Worm (Caenorhabditis elegans) whole organism, L2 larva: ENCODE data around the gene srtx-1.

Experiments
- C34F6.9 ChIP-seq: fragments of 150-350 bp; optimal IDR thresholded peaks from 2 replicates; lab custom pipeline; 2014; ENCODE audit warnings: missing biosample characterization, missing genetic modification characterization
- F13H6.1 ChIP-seq: sonication (generic microtip); optimal IDR thresholded peaks from 2 replicates; lab custom pipeline; 2016; ENCODE audit warnings: missing genetic modification characterization, missing compliant biosample characterization
- R02D3.7 ChIP-seq: fragments of 150-350 bp; optimal IDR thresholded peaks from 2 replicates; lab custom pipeline; 2014; ENCODE audit warnings: missing biosample characterization, missing genetic modification characterization
- ZK546.5 ChIP-seq: sonication (generic microtip); optimal IDR thresholded peaks from 2 replicates; lab custom pipeline; 2017; ENCODE audit warnings: missing biosample characterization, missing genetic modification characterization
- alr-1 ChIP-seq: fragments of 150-350 bp; optimal IDR thresholded peaks from 2 replicates; lab custom pipeline; 2014; ENCODE audit warnings: missing biosample characterization, missing genetic modification characterization
- aly-2 ChIP-seq: fragments of 150-350 bp; optimal IDR thresholded peaks from 2 replicates; lab custom pipeline; 2014; ENCODE audit warnings: missing biosample characterization, missing genetic modification characterization
- ama-1 ChIP-seq: fragments of 150-350 bp; optimal IDR thresholded peaks from 2 replicates; lab custom pipeline; 2018; ENCODE audit warnings: inconsistent platforms
- blmp-1 ChIP-seq: sonication (generic microtip); optimal IDR thresholded peaks from 2 replicates; lab custom pipeline; 2017; ENCODE audit warnings: missing genetic modification characterization, mild to moderate bottlenecking, missing compliant biosample characterization, antibody characterized with exemption, moderate library complexity; ENCODE audit not compliant: insufficient read depth
- ceh-16 ChIP-seq: fragments of 150-350 bp; optimal IDR thresholded peaks from 2 replicates; lab custom pipeline; 2014; ENCODE audit warnings: missing biosample characterization, missing genetic modification characterization
- crh-2 ChIP-seq: sonication (generic microtip); optimal IDR thresholded peaks from 2 replicates; lab custom pipeline; 2017; ENCODE audit warnings: missing biosample characterization, missing genetic modification characterization
- egl-27 ChIP-seq: sonication (generic microtip); optimal IDR thresholded peaks from 3 replicates; lab custom pipeline; 2017; ENCODE audit warnings: missing biosample characterization, missing genetic modification reagents, missing genetic modification characterization
- elt-1 ChIP-seq: fragments of 150-350 bp; optimal IDR thresholded peaks from 2 replicates; lab custom pipeline; 2014; ENCODE audit warnings: missing biosample characterization, missing genetic modification characterization
- elt-3 ChIP-seq: sonication (generic microtip); optimal IDR thresholded peaks from 2 replicates; lab custom pipeline; 2017; ENCODE audit warnings: missing biosample characterization, missing genetic modification characterization
- fos-1 ChIP-seq: fragments of 150-350 bp; optimal IDR thresholded peaks from 2 replicates; lab custom pipeline; 2014; ENCODE audit warnings: missing biosample characterization, missing genetic modification characterization
- lin-11 ChIP-seq: fragments of 150-350 bp; sonication (generic microtip); optimal IDR thresholded peaks from 2 replicates; lab custom pipeline; 2014; ENCODE audit warnings: missing biosample characterization, missing genetic modification characterization, inconsistent platforms, mixed read lengths
- lin-39 ChIP-seq: fragments of 150-350 bp; optimal IDR thresholded peaks from 2 replicates; lab custom pipeline; 2014; ENCODE audit warnings: missing biosample characterization, missing genetic modification reagents, missing genetic modification characterization
- lsy-2 ChIP-seq, 2 experiments: fragments of 150-350 bp in 1 of 2; sonication (generic microtip) in 1 of 2; optimal IDR thresholded peaks; 2 replicates each; lab custom pipeline; 2014 to 2017; ENCODE audit warnings: missing biosample characterization in 2 of 2, missing genetic modification characterization in 2 of 2
- mab-5 ChIP-seq: fragments of 150-350 bp; optimal IDR thresholded peaks from 2 replicates; lab custom pipeline; 2014; ENCODE audit warnings: missing biosample characterization, missing genetic modification characterization
- mbf-1 ChIP-seq: sonication (generic microtip); optimal IDR thresholded peaks from 2 replicates; lab custom pipeline; 2017; ENCODE audit warnings: missing biosample characterization, missing genetic modification characterization
- nhr-10 ChIP-seq: sonication (generic microtip); optimal IDR thresholded peaks from 2 replicates; lab custom pipeline; 2017; ENCODE audit warnings: missing biosample characterization, missing genetic modification characterization
- nhr-11 ChIP-seq: fragments of 150-350 bp; optimal IDR thresholded peaks from 2 replicates; lab custom pipeline; 2014; ENCODE audit warnings: missing biosample characterization, missing genetic modification characterization
- nhr-129 ChIP-seq: fragments of 150-350 bp; optimal IDR thresholded peaks from 2 replicates; lab custom pipeline; 2014; ENCODE audit warnings: missing biosample characterization, missing genetic modification characterization
- nhr-21 ChIP-seq: fragments of 150-350 bp; optimal IDR thresholded peaks from 2 replicates; lab custom pipeline; 2014; ENCODE audit warnings: missing biosample characterization, missing genetic modification characterization
- nhr-23 ChIP-seq: fragments of 150-350 bp; optimal IDR thresholded peaks from 2 replicates; lab custom pipeline; 2014; ENCODE audit warnings: missing biosample characterization, missing genetic modification reagents, missing genetic modification characterization
- nhr-237 ChIP-seq: fragments of 150-350 bp; optimal IDR thresholded peaks from 2 replicates; lab custom pipeline; 2014; ENCODE audit warnings: missing biosample characterization, missing genetic modification characterization
- nhr-25 ChIP-seq: fragments of 150-350 bp; sonication (generic microtip); optimal IDR thresholded peaks from 3 replicates; lab custom pipeline; 2014; ENCODE audit warnings: missing biosample characterization, missing genetic modification characterization
- nhr-6 ChIP-seq: fragments of 150-350 bp; optimal IDR thresholded peaks from 2 replicates; lab custom pipeline; 2014; ENCODE audit warnings: missing biosample characterization, missing genetic modification characterization
- peb-1 ChIP-seq: fragments of 150-350 bp; optimal IDR thresholded peaks from 2 replicates; lab custom pipeline; 2014; ENCODE audit warnings: missing biosample characterization, missing genetic modification characterization
- sem-4 ChIP-seq: fragments of 150-350 bp; optimal IDR thresholded peaks from 2 replicates; lab custom pipeline; 2014; ENCODE audit warnings: missing biosample characterization, missing genetic modification reagents, missing genetic modification characterization
- skn-1 ChIP-seq: sonication (generic microtip); optimal IDR thresholded peaks from 2 replicates; lab custom pipeline; 2017; ENCODE audit warnings: missing biosample characterization, missing genetic modification characterization
- sma-9 ChIP-seq, 2 experiments: fragments of 150-350 bp in 1 of 2; sonication (generic microtip) in 1 of 2; optimal IDR thresholded peaks; 2 replicates each; lab custom pipeline; 2014 to 2016; ENCODE audit warnings: missing genetic modification characterization in 2 of 2, mild to moderate bottlenecking in 1 of 2, missing biosample characterization in 1 of 2, missing compliant biosample characterization in 1 of 2, missing genetic modification reagents in 1 of 2, moderate library complexity in 1 of 2
- unc-62 ChIP-seq: fragments of 150-350 bp; optimal IDR thresholded peaks from 2 replicates; lab custom pipeline; 2014; ENCODE audit warnings: missing biosample characterization, missing genetic modification reagents, missing genetic modification characterization
- zag-1 ChIP-seq: fragments of 150-350 bp; optimal IDR thresholded peaks from 2 replicates; lab custom pipeline; 2014; ENCODE audit warnings: missing biosample characterization, missing genetic modification characterization
- ztf-1 ChIP-seq: fragments of 200-800 bp; sonication (Bioruptor generic); conservative IDR thresholded peaks from 2 replicates; pipeline ENCODE4 v1.3.6; 2022; ENCODE audit warnings: missing genetic modification characterization, missing compliant biosample characterization
- ztf-11 ChIP-seq: sonication (generic microtip); optimal IDR thresholded peaks from 2 replicates; lab custom pipeline; 2017; ENCODE audit warnings: missing biosample characterization, missing genetic modification characterization
- ztf-4 ChIP-seq: fragments of 150-350 bp; optimal IDR thresholded peaks from 2 replicates; lab custom pipeline; 2014; ENCODE audit warnings: missing biosample characterization, missing genetic modification characterization

srtx-1 gene

ce11 chrIV:7428347-7428746 is 7.3 kb downstream of the srtx-1 start:
- TF ChIP-seq mbf-1 (tag; lab: Kevin White, UChicago) (no peak), lsy-2 (tag; optimal IDR thresholded peaks at IDR 0.05; lab: Kevin White, UChicago) (peak in 1 of 2 experiments; percentile 8), nhr-129 (tag; lab: Kevin White, UChicago) (peak; percentile 19), nhr-11 (no peak)

ce11 chrIV:7428998-7429397 is 8.0 kb downstream of the srtx-1 start:
- TF ChIP-seq alr-1 (tag; lab: Kevin White, UChicago) = no peak
- peak; percentile 27 for TF ChIP-seq mab-5 (tag; lab: Kevin White, UChicago)
- no peak for TF ChIP-seq sem-4 (tag; lab: Kevin White, UChicago)
- TF ChIP-seq aly-2 = no peak
- peak; percentile 37 for TF ChIP-seq F13H6.1 (tag; lab: Kevin White, UChicago)
- no peak for TF ChIP-seq ama-1 (lab: Kevin White, UChicago)
- no peak for TF ChIP-seq nhr-23 (tag; lab: Kevin White, UChicago)
- TF ChIP-seq egl-27 (tag; lab: Kevin White, UChicago) = no peak
- TF ChIP-seq nhr-129 (tag; lab: Kevin White, UChicago) = peak; percentile 32
- no peak for TF ChIP-seq ZK546.5
- no peak for TF ChIP-seq mbf-1 (tag; lab: Kevin White, UChicago)
- TF ChIP-seq nhr-10 (tag; lab: Kevin White, UChicago) = no peak
- TF ChIP-seq ztf-4 (tag; lab: Kevin White, UChicago) = no peak
- TF ChIP-seq lin-11 = no peak
- no peak for TF ChIP-seq ceh-16 (tag; lab: Kevin White, UChicago)
- TF ChIP-seq elt-1 = no peak
- no peak for TF ChIP-seq fos-1
- TF ChIP-seq C34F6.9 = no peak
- no peak for TF ChIP-seq elt-3 (tag; lab: Kevin White, UChicago)
- TF ChIP-seq lin-39 (tag; lab: Kevin White, UChicago) = no peak
- no peak for TF ChIP-seq crh-2 (tag; lab: Kevin White, UChicago)
- TF ChIP-seq sma-9 (GFP tag; optimal IDR thresholded peaks at IDR 0.05; lab: Kevin White, UChicago) = peak; percentile 40
- TF ChIP-seq sma-9 (tag; optimal IDR thresholded peaks at IDR 0.05; lab: Kevin White, UChicago) = no peak
- TF ChIP-seq ztf-11 (tag; lab: Kevin White, UChicago) = no peak
- TF ChIP-seq unc-62 = no peak

ce11 chrIV:7433858-7434257 is 12.8 kb downstream of the srtx-1 start, which contains the start of gene B0496.11:
B0496.11 (minus strand) TSS chrIV:7433958.
- TF ChIP-seq sma-9 (GFP tag; optimal IDR thresholded peaks at IDR 0.05; lab: Kevin White, UChicago) (no peak), sma-9 (tag; optimal IDR thresholded peaks at IDR 0.05; lab: Kevin White, UChicago) (no peak), nhr-6 (tag; lab: Kevin White, UChicago) (no peak), alr-1 (tag; lab: Kevin White, UChicago) (no peak), sem-4 (tag; lab: Kevin White, UChicago) (no peak), unc-62 (no peak), nhr-25 (tag; lab: Kevin White, UChicago) (no peak), ztf-4 (tag; lab: Kevin White, UChicago) (no peak), nhr-237 (tag; lab: Kevin White, UChicago) (no peak), fos-1 (no peak), peb-1 (no peak), C34F6.9 (no peak), nhr-129 (tag; lab: Kevin White, UChicago) (no peak), ztf-1 (GFP tag; lab: Robert Waterston, UW) (no peak), blmp-1 (tag; lab: Kevin White, UChicago) (no peak), skn-1 (tag; lab: Kevin White, UChicago) (no peak), nhr-21 (no peak)

- no peak for TF ChIP-seq skn-1 (tag; lab: Kevin White, UChicago)
- no peak for TF ChIP-seq R02D3.7 (tag; lab: Kevin White, UChicago)
- TF ChIP-seq sem-4 (tag; lab: Kevin White, UChicago) = no peak
- TF ChIP-seq ztf-11 (tag; lab: Kevin White, UChicago) = no peak
- TF ChIP-seq nhr-6 (tag; lab: Kevin White, UChicago) = no peak
- no peak for TF ChIP-seq zag-1
Measured at ce11 chrIV:7439377-7439776, 18.4 kb downstream of the srtx-1 start.
